Worm (Caenorhabditis elegans): ENCODE data around the gene ZC204.12.

ce11 chrII:1676088-1676487 is 19.0 kb upstream of the ZC204.12 start, which contains the start of gene fbxb-17:
- no peak for TF ChIP-seq ces-1 (GFP tag; optimal IDR thresholded peaks at IDR 0.05)
- no peak for TF ChIP-seq mep-1 (tag; optimal IDR thresholded peaks at IDR 0.05)
- TF ChIP-seq fkh-10 (GFP tag; optimal IDR thresholded peaks at IDR 0.05), result no peak
- no peak for TF ChIP-seq elt-2 (tag; optimal IDR thresholded peaks at IDR 0.05)
- TF ChIP-seq unc-62 (GFP tag; optimal IDR thresholded peaks at IDR 0.05), result no peak
- TF ChIP-seq pag-3 (tag; optimal IDR thresholded peaks at IDR 0.05; ENCODE audit: borderline replicate concordance, insufficient read depth), result no peak
- no peak for TF ChIP-seq aly-2 (tag; optimal IDR thresholded peaks at IDR 0.05)
- TF ChIP-seq nhr-19 (GFP tag; conservative IDR thresholded peaks at IDR 0.05), result no peak
- TF ChIP-seq nhr-47 (tag; optimal IDR thresholded peaks at IDR 0.05), result no peak
- TF ChIP-seq vab-15 (tag; optimal IDR thresholded peaks at IDR 0.05), result no peak
- no peak for TF ChIP-seq fos-1 (tag; optimal IDR thresholded peaks at IDR 0.05)

Measured in whole organism, L1 larva.